Fruit fly (Drosophila melanogaster) S2 (cell line): ENCODE measurements around the gene Atg8b.
"Not testable (repeated sequence)": the region's sequence is repeated elsewhere in the genome, so short reads cannot be mapped to it uniquely, and the experiment has no call there.

ENCODE experiments used
- CG8478 ChIP-seq: fragments of >200 bp; optimal IDR thresholded peaks from 2 replicates; lab custom pipeline; 2018
- CTCF ChIP-seq, 2 experiments: fragments of >200 bp; optimal IDR thresholded peaks; 2 replicates each; lab custom pipeline; 2018

Atg8b gene

DNA sequence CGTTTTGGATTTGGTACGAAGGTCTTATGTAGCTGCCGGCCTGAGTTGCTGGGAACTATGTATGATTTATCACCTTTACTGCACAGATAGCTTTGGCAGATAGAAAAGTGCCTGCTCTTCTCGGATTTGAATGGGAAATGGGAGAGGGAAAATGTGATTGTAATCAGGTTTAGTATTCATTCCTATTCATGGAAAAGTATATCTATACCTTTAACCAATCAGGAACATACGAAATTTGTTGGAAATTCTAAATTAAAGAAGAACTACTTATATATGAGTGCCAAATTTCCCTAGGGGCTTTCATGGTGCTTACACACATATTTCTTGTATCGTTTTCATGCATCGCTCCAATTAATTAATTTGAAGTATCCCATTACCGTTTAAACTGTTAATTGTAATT, at the start of gene Atg8b:
Gene Atg8b, minus strand, starts transcription at position 101 of the 400 bp plus-strand sequence.
- TF ChIP-seq CTCF (optimal IDR thresholded peaks at IDR 0.05; lab: Kevin White, UChicago): no peak

- TF ChIP-seq CG8478 (lab: Kevin White, UChicago) (no peak), CTCF (optimal IDR thresholded peaks at IDR 0.05; lab: Kevin White, UChicago) (no peak)
Observed at dm6 chr3R:17774538-17774937, 49.7 kb upstream of the Atg8b start.

DNA sequence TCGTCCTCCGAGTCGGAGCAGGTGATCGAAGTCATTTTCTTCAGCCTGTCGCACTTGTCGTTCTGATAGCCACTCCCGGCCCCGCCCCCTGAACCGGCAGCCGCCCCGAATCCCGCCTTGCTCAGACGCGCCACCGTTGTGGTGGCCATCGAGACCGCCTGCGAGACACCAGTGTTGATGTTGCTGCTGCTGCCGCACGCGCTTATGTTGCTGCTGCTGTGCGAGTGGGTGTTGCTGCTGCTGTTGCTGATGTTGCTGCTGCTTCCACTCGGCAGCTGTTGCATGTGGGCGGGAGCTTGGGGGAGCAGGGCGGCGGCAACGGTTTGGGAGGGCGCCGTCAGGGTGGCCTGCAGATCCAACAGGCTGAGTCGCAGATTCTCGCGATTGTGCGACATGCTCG, 49.0 kb upstream of the Atg8b start:
- TF ChIP-seq CTCF (optimal IDR thresholded peaks at IDR 0.05; lab: Kevin White, UChicago) (no peak), CG8478 (lab: Kevin White, UChicago) (no peak)

DNA sequence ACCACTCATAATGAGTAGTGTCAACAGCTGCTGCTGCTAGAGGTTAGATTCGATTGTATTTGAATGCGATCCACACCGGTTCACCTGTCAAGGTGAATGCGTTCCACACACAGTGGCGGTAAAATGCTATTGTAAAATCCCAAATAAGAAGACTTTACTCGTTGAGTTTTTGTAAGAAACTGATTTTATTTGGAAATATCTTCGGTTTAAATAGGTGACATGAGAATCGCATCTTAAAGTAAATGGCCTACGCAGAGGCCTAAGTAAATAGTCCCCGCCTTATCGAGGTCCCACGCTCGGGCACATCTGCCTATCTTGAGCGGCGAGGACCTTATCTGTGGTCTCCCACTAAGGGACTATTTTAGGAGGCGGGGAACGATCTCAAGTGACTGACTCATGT, 38.2 kb upstream of the Atg8b start, which contains the start of gene TyrR:
Gene TyrR, minus strand, starts transcription at position 101 of the 400 bp plus-strand sequence.
- not testable (repeated sequence) for TF ChIP-seq CG8478 (lab: Kevin White, UChicago); CTCF (optimal IDR thresholded peaks at IDR 0.05; lab: Kevin White, UChicago)

DNA sequence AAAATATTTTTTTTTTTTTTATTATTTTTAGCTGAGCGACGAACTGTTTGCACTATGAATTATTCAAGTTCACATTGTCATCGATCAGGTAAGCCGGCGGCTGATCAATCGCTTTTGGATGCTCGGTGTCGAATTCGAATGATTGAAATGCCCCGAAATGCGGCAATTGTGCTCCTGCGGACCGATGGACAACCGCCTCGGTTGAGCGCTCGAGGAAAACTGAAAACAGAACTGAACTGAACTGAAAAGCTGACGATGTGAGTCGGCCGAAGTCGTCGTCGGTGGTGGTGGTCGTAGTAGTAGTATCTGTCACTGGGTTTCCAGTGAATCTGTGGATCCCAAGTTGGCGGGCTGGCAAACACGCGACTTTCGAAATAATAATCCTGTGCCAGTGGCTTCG, 37.4 kb upstream of the Atg8b start:
- TF ChIP-seq CG8478 (lab: Kevin White, UChicago): no peak
- TF ChIP-seq CTCF (optimal IDR thresholded peaks at IDR 0.05; lab: Kevin White, UChicago): no peak

DNA sequence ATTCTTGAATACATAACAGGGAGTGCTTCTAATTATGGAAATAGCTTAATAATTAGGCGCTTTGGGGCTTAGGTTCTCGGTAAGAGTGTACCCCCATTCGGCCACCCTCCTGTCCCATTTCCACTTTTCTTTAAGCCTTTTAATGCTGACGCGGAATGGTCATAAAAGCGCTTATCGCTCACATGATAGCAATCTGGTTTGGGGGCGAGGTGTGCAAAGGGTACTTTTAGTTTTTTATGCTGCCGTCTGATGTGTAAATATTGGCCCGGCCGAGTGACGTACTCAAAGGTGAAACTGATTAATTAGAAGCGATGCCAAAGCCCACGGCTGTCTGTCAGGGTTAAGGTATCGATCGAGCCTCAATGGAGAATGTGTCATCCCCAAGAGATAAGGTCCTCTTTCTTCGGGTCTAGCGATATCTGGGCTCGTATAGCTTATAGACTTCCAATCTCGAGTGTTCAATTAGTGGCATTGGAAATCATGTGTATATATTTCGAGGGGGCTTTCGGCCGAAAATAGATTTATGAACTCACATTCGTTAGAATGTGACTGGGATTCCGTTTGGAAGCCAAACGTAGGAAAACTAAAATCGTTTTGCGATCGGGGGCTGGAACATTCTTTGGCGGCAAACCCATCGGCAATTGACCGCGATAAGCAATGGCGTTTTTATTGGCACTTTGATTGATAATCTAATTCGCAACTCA, 35.1 kb upstream of the Atg8b start:
- TF ChIP-seq CTCF (optimal IDR thresholded peaks at IDR 0.05; lab: Kevin White, UChicago) (no peak), CG8478 (lab: Kevin White, UChicago) (no peak)

- TF ChIP-seq CTCF (optimal IDR thresholded peaks at IDR 0.05; lab: Kevin White, UChicago): no peak
- no peak for TF ChIP-seq CG8478 (lab: Kevin White, UChicago)
Observed at dm6 chr3R:17758905-17759304, 34.0 kb upstream of the Atg8b start.

dm6 chr3R:17742542-17742941, 17.7 kb upstream of the Atg8b start:
- TF ChIP-seq CTCF (optimal IDR thresholded peaks at IDR 0.05; lab: Kevin White, UChicago): peak; percentile 69 to 84
- no peak for TF ChIP-seq CG8478 (lab: Kevin White, UChicago)

- no peak for TF ChIP-seq CG8478 (lab: Kevin White, UChicago)
- no peak for TF ChIP-seq CTCF (optimal IDR thresholded peaks at IDR 0.05; lab: Kevin White, UChicago)
Observed at dm6 chr3R:17736311-17736710, 11.4 kb upstream of the Atg8b start, which contains the start of gene TyrRII. Gene TyrRII, plus strand, starts transcription at chr3R:17736611.

DNA sequence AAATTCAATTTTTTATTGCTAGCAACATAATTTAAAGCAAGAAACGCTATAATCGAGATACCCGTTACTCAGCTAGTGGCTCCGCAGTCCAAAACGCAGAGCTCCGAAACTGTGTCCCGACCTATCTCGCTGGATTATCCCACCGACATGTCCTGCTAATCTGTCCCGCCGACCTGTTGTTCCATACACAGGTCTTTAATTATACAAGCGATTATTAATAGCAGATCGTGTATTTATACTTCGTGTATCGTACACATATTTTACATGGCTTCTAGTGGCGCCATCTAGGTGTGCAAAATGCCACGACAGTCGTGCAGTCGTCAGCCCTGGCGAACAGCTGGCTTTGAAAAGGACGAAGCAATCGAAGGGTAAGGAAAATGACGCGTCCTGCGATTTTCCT, 8.4 kb upstream of the Atg8b start, which contains the start of gene CG14321:
Gene CG14321, plus strand, starts transcription at position 338 of the 400 bp plus-strand sequence.
- TF ChIP-seq CTCF (optimal IDR thresholded peaks at IDR 0.05; lab: Kevin White, UChicago) (peak; percentile 97 to 99), CG8478 (lab: Kevin White, UChicago) (no peak)

DNA sequence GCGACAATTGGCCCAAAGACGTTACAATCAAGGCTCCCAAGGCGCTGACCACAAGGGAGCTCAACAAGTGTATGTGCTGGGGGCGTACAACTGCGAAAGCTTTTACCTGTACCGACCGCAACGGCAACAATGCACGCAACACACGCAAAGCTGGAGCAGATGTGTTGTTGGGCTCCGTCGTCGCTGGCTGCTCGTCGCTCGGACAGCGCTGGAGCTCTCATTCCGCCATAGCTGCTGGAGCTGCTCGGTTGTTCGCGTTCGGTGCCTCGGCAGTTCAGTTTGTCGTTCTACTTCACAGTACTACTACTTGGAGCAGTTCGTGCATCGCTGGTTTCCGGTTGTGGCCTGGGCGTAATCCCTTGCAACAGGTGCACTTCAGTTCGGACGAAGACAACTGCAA, 695 bp upstream of the Atg8b start, which contains the start of gene Lgr1:
Gene Lgr1, plus strand, starts transcription at position 220 of the 400 bp plus-strand sequence.
- TF ChIP-seq CTCF (optimal IDR thresholded peaks at IDR 0.05; lab: Kevin White, UChicago) (no peak), CG8478 (lab: Kevin White, UChicago) (no peak)

DNA sequence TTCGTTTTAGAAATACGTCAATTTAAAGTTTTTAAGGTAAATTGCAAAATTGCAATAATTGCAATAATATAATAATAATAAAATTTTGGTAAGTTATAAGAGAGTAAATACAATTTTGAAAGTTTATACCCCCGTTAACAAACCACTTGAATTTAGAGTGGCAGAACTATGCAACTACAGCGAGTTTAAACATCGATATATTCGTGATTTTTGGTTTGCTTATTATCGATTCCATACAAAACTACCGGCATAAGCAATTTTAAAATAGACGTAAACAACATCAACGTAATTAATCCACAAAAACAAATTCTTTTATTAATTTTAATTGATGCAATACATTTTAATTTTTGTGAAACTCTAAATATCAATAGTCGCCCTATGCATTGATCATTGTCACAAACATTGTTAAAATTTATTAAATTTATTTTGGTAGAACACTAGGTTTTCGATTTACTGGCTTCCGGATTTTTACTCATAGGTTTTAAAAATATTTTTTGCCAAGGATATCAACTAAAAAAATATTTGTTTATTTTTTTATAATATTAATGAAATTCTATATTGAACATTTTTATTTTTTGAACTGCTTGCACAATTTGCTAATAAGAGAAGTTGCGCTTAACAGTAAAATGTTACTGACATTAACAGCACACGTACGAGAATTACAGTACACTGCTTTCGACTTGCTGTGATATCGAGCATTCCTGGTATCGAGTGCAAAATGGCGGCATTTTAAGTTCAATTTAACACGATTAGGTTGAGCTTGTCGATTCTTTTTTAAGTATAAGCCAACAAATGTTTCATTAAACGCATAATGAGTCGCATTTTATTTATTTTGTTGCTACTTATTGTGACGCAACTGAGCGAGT, 5.9 kb downstream of the Atg8b start, which contains the start of gene Pxt:
Gene Pxt, plus strand, starts transcription at position 695 of the 866 bp plus-strand sequence.
- peak in 1 of 2 experiments; percentile 30 for TF ChIP-seq CTCF (optimal IDR thresholded peaks at IDR 0.05; lab: Kevin White, UChicago)
- no peak for TF ChIP-seq CG8478 (lab: Kevin White, UChicago)

dm6 chr3R:17718051-17718693, 6.7 kb downstream of the Atg8b start, which contains the start of gene osa:
Gene osa, minus strand, starts transcription at chr3R:17718350.
- no peak for TF ChIP-seq CG8478 (lab: Kevin White, UChicago)
- peak in 1 of 2 experiments; percentile 13 for TF ChIP-seq CTCF (optimal IDR thresholded peaks at IDR 0.05; lab: Kevin White, UChicago)
